Fruit fly (Drosophila melanogaster) whole organism, wandering third instar larva: ENCODE results near the gene RpS28-like.
A peak's percentile ranks its signal among the peaks of the same experiment; 100 is the strongest.

ENCODE experiments used
- CrebA ChIP-seq: fragments of 200-800 bp; sonication (Bioruptor generic); optimal IDR thresholded peaks from 2 replicates; lab custom pipeline; 2016; ENCODE audit warnings: missing biosample characterization, mild to moderate bottlenecking, missing genetic modification characterization, borderline replicate concordance
- Dif ChIP-seq: fragments of 200-275, 200-300 bp; sonication (Bioruptor generic); optimal IDR thresholded peaks from 2 replicates; lab custom pipeline; 2018; ENCODE audit warnings: missing biosample characterization, missing genetic modification characterization; ENCODE audit not compliant: partially characterized antibody
- Hr83 ChIP-seq: fragments of 200-300 bp; sonication (Bioruptor generic); optimal IDR thresholded peaks from 2 replicates; lab custom pipeline; 2016; ENCODE audit warnings: missing biosample characterization, mild to moderate bottlenecking, missing genetic modification characterization, moderate library complexity; ENCODE audit not compliant: poor library complexity, severe bottlenecking
- Jra ChIP-seq: sonication (Bioruptor generic); optimal IDR thresholded peaks from 2 replicates; lab custom pipeline; 2016; ENCODE audit warnings: missing biosample characterization, missing genetic modification characterization
- Mio ChIP-seq: sonication (Bioruptor generic); optimal IDR thresholded peaks from 2 replicates; lab custom pipeline; 2016; ENCODE audit warnings: missing biosample characterization, missing genetic modification characterization
- Rel ChIP-seq, 2 experiments: fragments of 200-800 bp; sonication (Bioruptor generic) in 1 of 2; optimal IDR thresholded peaks; 2 replicates in 1 of 2; 3 replicates in 1 of 2; lab custom pipeline; 2016 to 2019; ENCODE audit warnings: mild to moderate bottlenecking in 2 of 2, missing biosample characterization in 2 of 2, missing genetic modification characterization in 2 of 2, moderate library complexity in 1 of 2
- Sp1 ChIP-seq: fragments of 200-800 bp; sonication (Bioruptor generic); optimal IDR thresholded peaks from 3 replicates; lab custom pipeline; 2019; ENCODE audit warnings: missing biosample characterization, mild to moderate bottlenecking, missing genetic modification characterization, moderate library complexity
- br ChIP-seq: fragments of 200-800 bp; sonication (Bioruptor generic); optimal IDR thresholded peaks from 2 replicates; lab custom pipeline; 2016; ENCODE audit warnings: missing biosample characterization, missing genetic modification characterization
- brk ChIP-seq: fragments of 200-800 bp; sonication (Bioruptor generic); optimal IDR thresholded peaks from 2 replicates; lab custom pipeline; 2016; ENCODE audit warnings: missing biosample characterization, mild to moderate bottlenecking, missing genetic modification characterization
- h ChIP-seq: fragments of 200-800 bp; sonication (Bioruptor generic); optimal IDR thresholded peaks from 3 replicates; lab custom pipeline; 2016; ENCODE audit warnings: missing biosample characterization, mild to moderate bottlenecking, missing genetic modification characterization

RpS28-like gene

DNA sequence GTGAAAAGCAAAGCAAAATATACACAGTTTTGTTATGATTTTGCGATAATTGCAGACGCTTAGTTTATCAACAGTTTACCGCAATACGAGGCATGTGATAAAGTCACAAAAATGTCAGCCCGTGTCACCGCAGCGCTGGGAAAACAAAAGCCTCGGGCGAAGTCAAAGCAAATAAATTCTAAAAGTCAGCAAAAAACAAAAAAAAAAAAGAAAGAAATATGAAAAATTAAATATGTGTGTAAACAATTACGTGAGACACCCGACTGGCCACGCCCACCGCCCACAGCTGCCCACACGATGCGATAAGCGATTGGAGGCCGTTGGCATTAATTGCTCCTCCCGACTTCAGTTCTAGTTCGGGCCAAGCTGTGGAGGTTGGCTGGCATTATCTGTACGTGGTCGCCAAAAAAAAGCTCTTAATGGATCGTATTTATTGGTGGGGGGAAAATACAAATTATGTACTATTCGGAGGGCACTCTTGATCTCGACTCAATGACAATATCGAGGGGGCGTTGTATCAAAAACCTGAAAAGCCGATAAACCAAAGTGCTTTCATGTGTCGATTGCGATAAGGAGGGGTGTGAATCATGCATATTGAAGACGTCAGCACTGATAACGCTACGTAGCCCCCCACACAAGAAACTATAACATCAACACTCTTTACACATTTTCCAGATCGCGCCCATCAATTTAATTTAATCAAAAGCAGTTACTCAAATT is 22.9 kb downstream of the RpS28-like start:
- no peak for TF ChIP-seq CrebA (GFP tag; lab: Kevin White, UChicago)
- peak; percentile 3 for TF ChIP-seq br (GFP tag; lab: Kevin White, UChicago)
- TF ChIP-seq Dif, result peak; percentile 30

DNA sequence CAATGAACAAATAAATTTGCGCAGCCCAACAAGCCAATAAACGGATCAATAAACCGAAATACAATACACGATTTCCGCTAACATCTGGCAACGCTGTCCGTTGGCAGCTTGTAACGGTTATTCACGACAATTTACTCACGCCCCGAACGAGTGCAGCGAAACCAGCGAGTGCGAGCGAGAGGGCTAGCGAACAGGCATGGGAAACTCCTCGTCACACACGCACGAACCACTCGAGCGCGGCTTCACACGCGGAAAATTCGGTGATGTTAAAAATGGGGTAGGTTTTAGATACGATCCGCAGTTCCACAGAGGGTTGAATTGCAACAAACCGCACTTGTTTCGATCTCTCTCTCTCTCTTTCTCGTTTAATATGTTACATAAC is 23.5 kb downstream of the RpS28-like start:
- TF ChIP-seq Hr83 (GFP tag; lab: Kevin White, UChicago), result no peak
- no peak for TF ChIP-seq Rel (GFP tag; optimal IDR thresholded peaks at IDR 0.05; lab: Kevin White, UChicago)
- peak; percentile 59 for TF ChIP-seq Rel (tag; optimal IDR thresholded peaks at IDR 0.05; lab: Kevin White, UChicago)
- no peak for TF ChIP-seq Sp1 (GFP tag; lab: Kevin White, UChicago)
- TF ChIP-seq, all 38 proteins: peak for 1

DNA sequence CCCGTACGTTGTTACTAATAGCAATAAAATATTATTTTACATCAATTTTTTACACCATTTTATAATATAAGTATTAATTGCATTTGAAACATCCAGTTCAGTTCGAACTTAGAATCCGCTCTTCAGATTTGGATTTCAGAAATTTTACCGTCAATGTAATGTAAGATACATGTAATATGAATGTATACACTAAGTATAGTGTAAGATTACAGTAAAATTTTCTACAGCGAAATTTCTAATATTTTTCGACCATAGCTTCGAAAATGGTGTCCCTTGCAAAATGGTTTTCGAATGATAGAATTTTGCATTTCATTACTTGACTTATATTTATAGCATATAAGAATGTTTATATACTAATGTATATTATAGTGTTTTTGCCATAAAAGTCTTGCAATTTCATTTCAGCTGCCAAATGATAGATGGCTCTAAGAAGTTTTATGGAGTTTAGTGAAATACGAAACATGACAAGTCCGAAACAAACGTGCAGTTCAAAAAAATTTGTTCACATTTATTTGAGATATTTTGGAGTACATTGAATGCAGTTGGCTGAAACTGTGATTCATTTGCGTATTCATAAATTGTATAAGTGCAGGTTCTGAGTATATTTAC is 28.0 kb downstream of the RpS28-like start:
- TF ChIP-seq h (GFP tag; lab: Kevin White, UChicago), result no peak
- peak; percentile 0 for TF ChIP-seq brk (GFP tag; lab: Kevin White, UChicago)

DNA sequence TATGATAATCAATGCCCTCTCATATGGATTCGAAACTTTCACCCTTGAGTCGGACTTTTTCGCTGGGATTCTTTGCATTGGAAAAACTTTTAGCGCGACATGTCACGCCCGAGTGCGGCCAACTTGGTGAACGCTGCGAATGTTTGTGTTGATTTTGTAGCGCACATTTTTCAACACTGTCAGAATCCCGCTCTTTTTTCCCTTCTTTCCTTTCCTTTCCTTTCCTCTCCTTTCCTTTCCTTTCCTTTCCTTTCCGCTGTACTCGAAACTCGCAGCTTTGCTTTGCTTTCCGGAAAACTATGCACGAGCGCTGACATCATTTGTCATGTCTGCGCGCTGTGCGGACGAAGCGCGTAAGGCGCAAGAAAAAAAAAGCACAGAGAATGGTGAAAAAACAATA is 30.8 kb downstream of the RpS28-like start:
- no peak for TF ChIP-seq Mio (GFP tag; lab: Kevin White, UChicago)
- no peak for TF ChIP-seq Jra (GFP tag; lab: Kevin White, UChicago)
- no peak for TF ChIP-seq brk (GFP tag; lab: Kevin White, UChicago)
